Fruit fly (Drosophila melanogaster) whole organism, embryonic: ENCODE measurements around the gene ci.

ENCODE experiments used
- CG3726 ChIP-seq: fragments of 200-800 bp; sonication (Bioruptor generic); IDR thresholded peaks from 3 replicates; pipeline ENCODE4, ENCODE4 v1.3.6; 2022; ENCODE audit warnings: missing biosample characterization, missing genetic modification characterization
- bigmax ChIP-seq: fragments of 200-800 bp; sonication (Bioruptor generic); optimal IDR thresholded peaks from 2 replicates; lab custom pipeline; 2018; ENCODE audit warnings: missing biosample characterization, mild to moderate bottlenecking, missing genetic modification characterization
- gro ChIP-seq: fragments of 200-800 bp; sonication (Bioruptor generic); optimal IDR thresholded peaks from 2 replicates; lab custom pipeline; 2016; ENCODE audit warnings: missing biosample characterization, missing genetic modification characterization

DNA sequence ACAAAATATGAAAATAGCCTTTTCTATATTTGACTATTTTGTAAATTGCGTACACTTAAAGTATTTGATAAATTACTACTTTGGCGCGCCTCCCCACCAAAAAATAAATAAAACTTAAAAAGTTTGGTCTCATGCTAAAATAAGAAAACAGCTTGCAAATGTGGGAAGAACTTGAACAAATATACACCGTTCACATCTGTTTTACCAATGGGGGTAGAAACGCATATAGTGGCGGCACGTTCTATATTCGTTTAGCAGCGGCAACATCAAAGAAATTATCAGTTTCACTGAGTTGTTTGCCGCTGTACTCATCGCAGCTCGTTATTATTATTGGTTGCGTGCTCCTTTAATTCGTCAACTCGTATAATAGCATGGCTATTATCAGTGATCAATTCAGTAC, 19.3 kb upstream of the ci start:
- TF ChIP-seq CG3726 (GFP tag; lab: Robert Waterston, UW), result no peak
- TF ChIP-seq gro, result no peak
- TF ChIP-seq bigmax (GFP tag; lab: Kevin White, UChicago), result no peak
